Fruit fly (Drosophila melanogaster) whole organism, pupa: Measurements from ENCODE around the gene CG6791.
A peak's percentile ranks its signal among the peaks of the same experiment; 100 is the strongest.

Experiments
- CG10348 ChIP-seq: fragments of 200-800 bp; sonication (Bioruptor generic); IDR thresholded peaks from 2 replicates; pipeline ENCODE4 v1.3.6; 2022; ENCODE audit warnings: missing biosample characterization, missing genetic modification characterization
- CG12605 ChIP-seq: fragments of 200-800 bp; sonication (Bioruptor generic); IDR thresholded peaks from 2 replicates; pipeline ENCODE4 v1.3.6; 2022; ENCODE audit warnings: missing biosample characterization, missing genetic modification characterization
- CG13204 ChIP-seq: fragments of 200-800 bp; sonication (Bioruptor generic); optimal IDR thresholded peaks from 2 replicates; lab custom pipeline; 2018; ENCODE audit warnings: missing biosample characterization, mild to moderate bottlenecking, missing genetic modification characterization, moderate library complexity
- CG14655 ChIP-seq: fragments of 200-800 bp; sonication (Bioruptor generic); optimal IDR thresholded peaks from 3 replicates; lab custom pipeline; 2017; ENCODE audit warnings: mild to moderate bottlenecking, missing biosample characterization, missing genetic modification reagents, missing genetic modification characterization
- CG15710 ChIP-seq: fragments of 200-800 bp; sonication (Bioruptor generic); optimal IDR thresholded peaks from 2 replicates; lab custom pipeline; 2018; ENCODE audit warnings: missing biosample characterization, mild to moderate bottlenecking, missing genetic modification characterization, moderate library complexity
- CG17806 ChIP-seq: fragments of 200-800 bp; sonication (Bioruptor generic); optimal IDR thresholded peaks from 2 replicates; lab custom pipeline; 2018; ENCODE audit warnings: missing biosample characterization, mild to moderate bottlenecking, missing genetic modification characterization, moderate library complexity
- CG32121 ChIP-seq: fragments of 200-800 bp; sonication (Bioruptor generic); IDR thresholded peaks from 2 replicates; pipeline ENCODE4 v1.3.6; 2022; ENCODE audit warnings: missing biosample characterization, missing genetic modification characterization
- CG34367 ChIP-seq: fragments of 200-800 bp; sonication (Bioruptor generic); optimal IDR thresholded peaks from 2 replicates; lab custom pipeline; 2018; ENCODE audit warnings: missing biosample characterization, mild to moderate bottlenecking, missing genetic modification characterization
- CG4496 ChIP-seq: fragments of 200-800 bp; sonication (Bioruptor generic); IDR thresholded peaks from 3 replicates; pipeline ENCODE4 v1.3.6; 2022; ENCODE audit warnings: missing biosample characterization, missing genetic modification characterization
- CG8159 ChIP-seq: fragments of 200-800 bp; sonication (Bioruptor generic); optimal IDR thresholded peaks from 3 replicates; lab custom pipeline; 2018; ENCODE audit warnings: missing biosample characterization, mild to moderate bottlenecking, missing genetic modification characterization, moderate library complexity
- CG8301 ChIP-seq: fragments of 200-800 bp; sonication (Bioruptor generic); optimal IDR thresholded peaks from 2 replicates; lab custom pipeline; 2018; ENCODE audit warnings: missing biosample characterization, mild to moderate bottlenecking, missing genetic modification characterization
- CG9948 ChIP-seq: fragments of 200-800 bp; sonication (Bioruptor generic); optimal IDR thresholded peaks from 2 replicates; lab custom pipeline; 2018; ENCODE audit warnings: missing biosample characterization, mild to moderate bottlenecking, missing genetic modification characterization, moderate library complexity
- D1 ChIP-seq: fragments of 200-800 bp; sonication (Bioruptor generic); optimal IDR thresholded peaks from 2 replicates; lab custom pipeline; 2018; ENCODE audit warnings: missing biosample characterization, mild to moderate bottlenecking, missing genetic modification characterization, moderate library complexity
- EcR ChIP-seq: fragments of 200-800 bp; sonication (Bioruptor generic); optimal IDR thresholded peaks from 3 replicates; lab custom pipeline; 2019; ENCODE audit warnings: missing biosample characterization, missing genetic modification characterization, mild to moderate bottlenecking, moderate library complexity, missing genetic modification reagents
- Ets98B ChIP-seq: fragments of 200-800 bp; sonication (Bioruptor generic); IDR thresholded peaks from 2 replicates; pipeline ENCODE4 v1.3.6; 2022; ENCODE audit warnings: missing biosample characterization, missing genetic modification characterization
- Pif1A ChIP-seq: fragments of 200-800 bp; sonication (Bioruptor generic); optimal IDR thresholded peaks from 3 replicates; lab custom pipeline; 2016; ENCODE audit warnings: missing biosample characterization, missing genetic modification characterization
- Pif1B ChIP-seq: fragments of 200-800 bp; sonication (Bioruptor generic); optimal IDR thresholded peaks from 3 replicates; lab custom pipeline; 2016; ENCODE audit warnings: missing biosample characterization, missing genetic modification characterization
- Snoo ChIP-seq: fragments of 200-800 bp; sonication (Bioruptor generic); optimal IDR thresholded peaks from 3 replicates; lab custom pipeline; 2017; ENCODE audit warnings: missing biosample characterization, mild to moderate bottlenecking, missing genetic modification characterization, inconsistent platforms
- fd96Ca ChIP-seq: fragments of 200-800 bp; sonication (Bioruptor generic); IDR thresholded peaks from 3 replicates; pipeline ENCODE4 v1.3.6; 2022; ENCODE audit warnings: missing biosample characterization, missing genetic modification characterization
- gl ChIP-seq: fragments of 200-800 bp; sonication (Bioruptor generic); optimal IDR thresholded peaks from 2 replicates; lab custom pipeline; 2018; ENCODE audit warnings: missing biosample characterization, mild to moderate bottlenecking, missing genetic modification characterization
- rn ChIP-seq: fragments of 200-800 bp; sonication (Bioruptor generic); IDR thresholded peaks from 2 replicates; pipeline ENCODE4 v1.3.6; 2022; ENCODE audit warnings: missing biosample characterization, missing genetic modification characterization

CG6791 gene

dm6 chr3R:11619709-11620409 is 29.9 kb upstream of the CG6791 start, which contains the start of the genes Jupiter and CG14710:
Gene Jupiter (minus strand): TSS chr3R:11619906.
Gene CG14710 (plus strand): TSS chr3R:11620090.
- TF ChIP-seq CG4496 (GFP tag; lab: Robert Waterston, UW) (peak; percentile 58), Pif1A (no peak), EcR (GFP tag; lab: Kevin White, UChicago) (peak; percentile 42), fd96Ca (peak; percentile 51; the same call in 2 of the 3 replicates), CG10348 (GFP tag; lab: Robert Waterston, UW) (no peak), CG32121 (GFP tag; lab: Robert Waterston, UW) (peak; percentile 57; the same call in 1 of the 2 replicates), Pif1B (GFP tag; lab: Kevin White, UChicago) (no peak), gl (tag; lab: Kevin White, UChicago) (peak; percentile 31), Snoo (tag; lab: Kevin White, UChicago) (peak; percentile 37), CG13204 (GFP tag; lab: Kevin White, UChicago) (no peak), CG17806 (tag; lab: Kevin White, UChicago) (peak; percentile 39), Ets98B (GFP tag; lab: Robert Waterston, UW) (peak; percentile 61; the same call in 1 of the 2 replicates), CG9948 (tag; lab: Kevin White, UChicago) (no peak), CG8159 (tag; lab: Kevin White, UChicago) (peak; percentile 41), CG14655 (GFP tag; lab: Kevin White, UChicago) (no peak), CG15710 (tag; lab: Kevin White, UChicago) (peak; percentile 35), CG34367 (tag; lab: Kevin White, UChicago) (no peak), D1 (tag; lab: Kevin White, UChicago) (no peak), CG8301 (no peak), rn (GFP tag; lab: Robert Waterston, UW) (peak; percentile 44; the same call in 1 of the 2 replicates), CG12605 (GFP tag; lab: Robert Waterston, UW) (no peak)

DNA sequence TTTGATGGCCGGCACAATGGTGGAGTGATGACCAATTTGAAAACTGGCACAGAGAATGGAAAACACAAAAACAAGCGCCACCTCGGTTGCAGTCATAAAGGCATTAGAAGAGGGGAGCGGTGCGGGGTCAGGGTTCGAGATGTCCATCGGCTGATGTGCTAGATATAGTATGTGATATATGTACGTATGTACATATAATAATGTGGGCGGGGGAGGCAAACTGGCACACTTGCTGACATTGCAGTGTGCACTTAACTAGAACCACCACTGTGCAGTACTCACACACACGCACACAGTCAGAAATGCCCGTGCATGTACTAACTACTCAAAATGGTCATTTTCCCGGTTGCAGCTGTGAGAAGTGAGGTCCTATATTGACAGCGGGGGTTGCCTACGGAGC is 28.9 kb upstream of the CG6791 start:
- TF ChIP-seq CG32121 (GFP tag; lab: Robert Waterston, UW) (0 out of 2 replicates have a peak, but pooled peaks have one; percentile 22), CG4496 (GFP tag; lab: Robert Waterston, UW) (0 out of 3 replicates have a peak, but pooled peaks have one; percentile 14), CG12605 (GFP tag; lab: Robert Waterston, UW) (no peak)
- TF ChIP-seq, all 21 proteins: peak for 2

DNA sequence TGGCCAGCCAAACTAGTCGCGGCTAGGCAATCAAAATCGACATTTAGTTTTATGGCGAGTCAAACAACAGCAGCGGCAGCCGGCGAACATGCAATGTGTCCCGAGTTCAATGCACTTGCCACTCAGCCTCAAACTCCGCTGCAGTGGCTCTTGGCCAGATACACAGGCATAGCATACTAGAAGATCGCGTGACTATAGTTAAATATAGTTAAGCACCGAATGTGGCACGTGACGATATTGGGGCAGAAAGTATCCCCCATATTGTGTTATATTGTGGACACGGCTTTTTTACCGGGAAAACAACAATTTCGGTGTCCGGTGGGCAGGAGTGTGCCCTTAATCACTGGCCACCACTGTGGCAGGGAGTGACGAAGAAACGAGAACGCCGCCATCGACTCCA is 27.9 kb upstream of the CG6791 start:
- TF ChIP-seq EcR (GFP tag; lab: Kevin White, UChicago) = peak; percentile 68
- TF ChIP-seq CG4496 (GFP tag; lab: Robert Waterston, UW) = peak; percentile 41; the same call in 2 of the 3 replicates
- TF ChIP-seq CG8159 (tag; lab: Kevin White, UChicago) = no peak
- peak; percentile 51; the same call in 1 of the 3 replicates for TF ChIP-seq fd96Ca

- TF ChIP-seq CG8159 (tag; lab: Kevin White, UChicago) (peak; percentile 30), Pif1A (no peak), CG34367 (tag; lab: Kevin White, UChicago) (peak; percentile 18), CG4496 (GFP tag; lab: Robert Waterston, UW) (peak; percentile 38; the same call in 1 of the 3 replicates), Ets98B (GFP tag; lab: Robert Waterston, UW) (peak; percentile 38; the same call in 1 of the 2 replicates), CG10348 (GFP tag; lab: Robert Waterston, UW) (no peak), Pif1B (GFP tag; lab: Kevin White, UChicago) (no peak), CG15710 (tag; lab: Kevin White, UChicago) (peak; percentile 15), D1 (tag; lab: Kevin White, UChicago) (no peak), Snoo (tag; lab: Kevin White, UChicago) (no peak), CG17806 (tag; lab: Kevin White, UChicago) (peak; percentile 45), CG8301 (peak; percentile 76), gl (tag; lab: Kevin White, UChicago) (peak; percentile 23), CG14655 (GFP tag; lab: Kevin White, UChicago) (peak; percentile 78), rn (GFP tag; lab: Robert Waterston, UW) (no peak), fd96Ca (0 out of 3 replicates have a peak, but pooled peaks have one; percentile 40), EcR (GFP tag; lab: Kevin White, UChicago) (no peak), CG13204 (GFP tag; lab: Kevin White, UChicago) (no peak), CG32121 (GFP tag; lab: Robert Waterston, UW) (no peak), CG9948 (tag; lab: Kevin White, UChicago) (peak; percentile 52), CG12605 (GFP tag; lab: Robert Waterston, UW) (0 out of 2 replicates have a peak, but pooled peaks have one; percentile 41)
Measured at dm6 chr3R:11617363-11617762, 27.4 kb upstream of the CG6791 start.

dm6 chr3R:11616219-11616618 is 26.3 kb upstream of the CG6791 start:
- TF ChIP-seq D1 (tag; lab: Kevin White, UChicago) (no peak), CG4496 (GFP tag; lab: Robert Waterston, UW) (peak; percentile 4; the same call in 1 of the 3 replicates), CG9948 (tag; lab: Kevin White, UChicago) (peak; percentile 55), Ets98B (GFP tag; lab: Robert Waterston, UW) (no peak), CG34367 (tag; lab: Kevin White, UChicago) (peak; percentile 24), gl (tag; lab: Kevin White, UChicago) (no peak), Pif1B (GFP tag; lab: Kevin White, UChicago) (peak; percentile 29), CG13204 (GFP tag; lab: Kevin White, UChicago) (no peak), CG32121 (GFP tag; lab: Robert Waterston, UW) (peak; percentile 28; the same call in 1 of the 2 replicates), Snoo (tag; lab: Kevin White, UChicago) (no peak), rn (GFP tag; lab: Robert Waterston, UW) (no peak), fd96Ca (no peak), CG17806 (tag; lab: Kevin White, UChicago) (peak; percentile 21), CG14655 (GFP tag; lab: Kevin White, UChicago) (peak; percentile 76), EcR (GFP tag; lab: Kevin White, UChicago) (no peak), Pif1A (no peak), CG8159 (tag; lab: Kevin White, UChicago) (peak; percentile 36), CG15710 (tag; lab: Kevin White, UChicago) (peak; percentile 47), CG10348 (GFP tag; lab: Robert Waterston, UW) (no peak), CG12605 (GFP tag; lab: Robert Waterston, UW) (no peak), CG8301 (peak; percentile 63)
